Worm (Caenorhabditis elegans): ENCODE measurements around the gene C51E3.9.

The C51E3.9 gene

DNA sequence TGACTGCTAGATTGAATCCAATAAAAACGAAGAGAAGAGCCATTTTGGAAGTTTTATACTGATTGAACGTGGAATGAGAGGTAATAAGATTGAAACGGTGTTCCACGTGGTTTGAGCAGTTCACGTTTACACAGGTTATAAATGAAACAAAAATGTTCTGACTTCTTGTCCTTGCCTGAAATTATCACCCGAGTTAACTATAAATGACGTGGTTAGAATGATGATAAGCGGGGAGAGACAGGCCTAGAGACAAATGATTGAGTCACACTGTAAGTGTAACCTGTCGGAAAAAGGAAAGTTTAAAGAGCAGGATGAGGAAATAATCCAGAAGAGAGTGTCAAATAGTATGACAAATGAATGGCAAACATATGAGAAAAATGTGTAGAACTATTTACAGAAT lies 15.2 kb downstream of the C51E3.9 start, which contains the start of gene C51E3.10:
Gene C51E3.10 (minus strand): TSS at position 181 of the 400 bp plus-strand sequence.
- TF ChIP-seq ahr-1 (tag; optimal IDR thresholded peaks at IDR 0.05) (no peak), elt-2 (tag; optimal IDR thresholded peaks at IDR 0.05) (peak; percentile 29), ets-4 (tag; optimal IDR thresholded peaks at IDR 0.05) (no peak), gmeb-2 (tag; optimal IDR thresholded peaks at IDR 0.05) (no peak), hlh-15 (tag; optimal IDR thresholded peaks at IDR 0.05) (no peak), nhr-11 (tag; optimal IDR thresholded peaks at IDR 0.05) (no peak), sdc-2 (tag; optimal IDR thresholded peaks at IDR 0.05) (no peak)

DNA sequence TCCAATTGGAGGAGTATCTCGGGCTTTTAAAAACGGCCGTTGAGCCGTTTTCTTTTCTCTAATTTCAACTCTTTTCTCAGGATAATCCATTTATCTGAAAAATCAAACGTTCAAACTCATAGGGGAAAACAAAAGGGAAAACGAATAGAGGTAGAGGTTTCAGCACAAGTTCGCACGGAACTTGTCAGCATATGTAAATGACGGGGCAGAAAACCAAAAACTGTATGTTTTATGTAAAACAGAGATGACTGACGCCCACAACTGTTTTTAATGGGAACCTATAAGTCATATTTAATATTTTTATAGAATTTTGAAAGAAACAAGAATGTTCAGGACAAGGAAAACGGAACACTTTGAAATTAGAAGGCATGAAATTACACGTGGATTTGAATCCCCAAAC lies 20.6 kb downstream of the C51E3.9 start, which contains the start of gene C51E3.6:
Gene C51E3.6 (minus strand): TSS at position 101 of the 400 bp plus-strand sequence.
- TF ChIP-seq pha-2 (tag; optimal IDR thresholded peaks at IDR 0.05) (no peak), madf-2 (tag; optimal IDR thresholded peaks at IDR 0.05) (no peak), unc-42 (tag; optimal IDR thresholded peaks at IDR 0.05) (no peak), ceh-2 (tag; optimal IDR thresholded peaks at IDR 0.05) (no peak), unc-86 (tag; optimal IDR thresholded peaks at IDR 0.05) (no peak), sox-4 (tag; optimal IDR thresholded peaks at IDR 0.05) (no peak), fax-1 (tag; optimal IDR thresholded peaks at IDR 0.05) (no peak), ceh-22 (tag; optimal IDR thresholded peaks at IDR 0.05) (no peak), odd-2 (tag; optimal IDR thresholded peaks at IDR 0.05) (no peak), ttx-3 (tag; optimal IDR thresholded peaks at IDR 0.05) (no peak), unc-55 (GFP tag; optimal IDR thresholded peaks at IDR 0.05) (no peak), pha-4 (tag; optimal IDR thresholded peaks at IDR 0.05) (no peak), pag-3 (tag; optimal IDR thresholded peaks at IDR 0.05; ENCODE audit: borderline replicate concordance) (no peak), F13H6.1 (tag; optimal IDR thresholded peaks at IDR 0.05) (no peak), ceh-48 (tag; optimal IDR thresholded peaks at IDR 0.05) (no peak), ceh-24 (tag; optimal IDR thresholded peaks at IDR 0.05) (no peak), T23F11.4 (GFP tag; optimal IDR thresholded peaks at IDR 0.05) (no peak), ceh-6 (GFP tag; optimal IDR thresholded peaks at IDR 0.05) (no peak), ceh-30 (tag; optimal IDR thresholded peaks at IDR 0.05) (no peak)

- TF ChIP-seq nhr-11 (tag; optimal IDR thresholded peaks at IDR 0.05), result no peak
- TF ChIP-seq pha-4 (tag; optimal IDR thresholded peaks at IDR 0.05), result no peak
- no peak for TF ChIP-seq elt-4 (tag; optimal IDR thresholded peaks at IDR 0.05)
- TF ChIP-seq pqm-1 (tag; optimal IDR thresholded peaks at IDR 0.05), result no peak
- no peak for TF ChIP-seq ceh-24 (tag; optimal IDR thresholded peaks at IDR 0.05)
- TF ChIP-seq pat-9 (tag; optimal IDR thresholded peaks at IDR 0.05), result no peak
- TF ChIP-seq nhr-232 (tag; optimal IDR thresholded peaks at IDR 0.05), result no peak
- TF ChIP-seq gmeb-2 (tag; optimal IDR thresholded peaks at IDR 0.05), result no peak
- TF ChIP-seq T23F11.4 (GFP tag; optimal IDR thresholded peaks at IDR 0.05), result no peak
- TF ChIP-seq sox-4 (tag; optimal IDR thresholded peaks at IDR 0.05), result no peak
- no peak for TF ChIP-seq unc-86 (tag; optimal IDR thresholded peaks at IDR 0.05)
- TF ChIP-seq ceh-48 (tag; optimal IDR thresholded peaks at IDR 0.05), result no peak
- no peak for TF ChIP-seq ets-4 (tag; optimal IDR thresholded peaks at IDR 0.05)
- TF ChIP-seq C38D4.7 (GFP tag; optimal IDR thresholded peaks at IDR 0.05), result no peak
- TF ChIP-seq ref-2 (tag; optimal IDR thresholded peaks at IDR 0.05), result no peak
These were observed 23.1 kb downstream of the C51E3.9 start for ce11 chrV:10168870-10169269.

- TF ChIP-seq ceh-48 (tag; optimal IDR thresholded peaks at IDR 0.05) (no peak), ceh-6 (GFP tag; optimal IDR thresholded peaks at IDR 0.05) (no peak), pha-4 (tag; optimal IDR thresholded peaks at IDR 0.05) (no peak), tbx-2 (tag; optimal IDR thresholded peaks at IDR 0.05) (no peak), nfya-1 (tag; optimal IDR thresholded peaks at IDR 0.05) (no peak), pqm-1 (tag; optimal IDR thresholded peaks at IDR 0.05) (no peak), dmd-4 (tag; optimal IDR thresholded peaks at IDR 0.05; ENCODE audit: borderline replicate concordance) (no peak), ceh-34 (tag; optimal IDR thresholded peaks at IDR 0.05) (no peak), ama-1 (optimal IDR thresholded peaks at IDR 0.05) (no peak), fkh-10 (GFP tag; optimal IDR thresholded peaks at IDR 0.05) (no peak), ceh-18 (tag; optimal IDR thresholded peaks at IDR 0.05) (no peak), gmeb-2 (tag; optimal IDR thresholded peaks at IDR 0.05) (no peak), unc-42 (tag; optimal IDR thresholded peaks at IDR 0.05) (no peak), ceh-19 (GFP tag; optimal IDR thresholded peaks at IDR 0.05) (no peak), lin-11 (tag; optimal IDR thresholded peaks at IDR 0.05) (no peak), syd-9 (tag; optimal IDR thresholded peaks at IDR 0.05) (no peak), ceh-31 (tag; optimal IDR thresholded peaks at IDR 0.05) (no peak), hlh-13 (GFP tag; optimal IDR thresholded peaks at IDR 0.05) (no peak), lim-6 (tag; optimal IDR thresholded peaks at IDR 0.05) (no peak), pha-2 (tag; optimal IDR thresholded peaks at IDR 0.05) (no peak)
These were observed 27.9 kb downstream of the C51E3.9 start, which contains the start of gene egl-3 for ce11 chrV:10173653-10174052. TSS of gene egl-3 (minus strand) at chrV:10173753.

Measured in whole organism, late embryonic.